Worm (Caenorhabditis elegans) whole organism, late embryonic: ENCODE results near the gene npp-5.

Experiments
- C08G9.2 ChIP-seq: sonication (generic microtip); optimal IDR thresholded peaks from 2 replicates; lab custom pipeline; 2016; ENCODE audit warnings: mild to moderate bottlenecking, missing genetic modification characterization, moderate library complexity, missing compliant biosample characterization
- C38D4.7 ChIP-seq: fragments of 200-800 bp; sonication (Bioruptor generic); optimal IDR thresholded peaks from 2 replicates; lab custom pipeline; 2018; ENCODE audit warnings: mild to moderate bottlenecking, missing genetic modification characterization, moderate library complexity, missing compliant biosample characterization
- F13H6.1 ChIP-seq: sonication (generic microtip); optimal IDR thresholded peaks from 2 replicates; lab custom pipeline; 2016; ENCODE audit warnings: missing genetic modification characterization, missing compliant biosample characterization
- T23F11.4 ChIP-seq: fragments of 200-800 bp; sonication (Bioruptor generic); optimal IDR thresholded peaks from 2 replicates; lab custom pipeline; 2018; ENCODE audit warnings: mild to moderate bottlenecking, missing genetic modification characterization, missing compliant biosample characterization
- ama-1 ChIP-seq: fragments of 150-350 bp; optimal IDR thresholded peaks from 2 replicates; lab custom pipeline; 2014
- ceh-18 ChIP-seq: sonication (generic microtip); optimal IDR thresholded peaks from 2 replicates; lab custom pipeline; 2016; ENCODE audit warnings: missing genetic modification characterization, missing compliant biosample characterization
- ceh-19 ChIP-seq: fragments of 200-800 bp; sonication (Bioruptor generic); optimal IDR thresholded peaks from 2 replicates; lab custom pipeline; 2018; ENCODE audit warnings: mild to moderate bottlenecking, missing genetic modification characterization, missing compliant biosample characterization
- ceh-22 ChIP-seq: sonication (generic microtip); optimal IDR thresholded peaks from 2 replicates; lab custom pipeline; 2017; ENCODE audit warnings: missing biosample characterization, missing genetic modification characterization
- ceh-24 ChIP-seq: sonication (generic microtip); optimal IDR thresholded peaks from 2 replicates; lab custom pipeline; 2016; ENCODE audit warnings: mild to moderate bottlenecking, missing genetic modification characterization, missing compliant biosample characterization
- ceh-30 ChIP-seq: fragments of 150-350 bp; optimal IDR thresholded peaks from 2 replicates; lab custom pipeline; 2014; ENCODE audit warnings: missing biosample characterization, missing genetic modification characterization
- ceh-31 ChIP-seq: sonication (generic microtip); optimal IDR thresholded peaks from 2 replicates; lab custom pipeline; 2016; ENCODE audit warnings: missing genetic modification characterization, missing compliant biosample characterization
- ceh-34 ChIP-seq: sonication (generic microtip); optimal IDR thresholded peaks from 2 replicates; lab custom pipeline; 2016; ENCODE audit warnings: mild to moderate bottlenecking, missing genetic modification characterization, missing compliant biosample characterization
- ceh-48 ChIP-seq: sonication (generic microtip); optimal IDR thresholded peaks from 2 replicates; lab custom pipeline; 2016; ENCODE audit warnings: missing genetic modification characterization, inconsistent platforms, missing compliant biosample characterization
- che-1 ChIP-seq: sonication (generic microtip); optimal IDR thresholded peaks from 2 replicates; lab custom pipeline; 2016; ENCODE audit warnings: mild to moderate bottlenecking, missing genetic modification characterization, missing compliant biosample characterization
- dmd-4 ChIP-seq: sonication (generic microtip); optimal IDR thresholded peaks from 2 replicates; lab custom pipeline; 2016; ENCODE audit warnings: borderline replicate concordance, missing genetic modification characterization, missing compliant biosample characterization
- elt-2 ChIP-seq: sonication (generic microtip); optimal IDR thresholded peaks from 2 replicates; lab custom pipeline; 2016; ENCODE audit warnings: missing genetic modification reagents, missing genetic modification characterization, missing compliant biosample characterization
- elt-4 ChIP-seq: sonication (generic microtip); optimal IDR thresholded peaks from 2 replicates; lab custom pipeline; 2016; ENCODE audit warnings: missing genetic modification characterization, missing compliant biosample characterization
- ets-4 ChIP-seq: sonication (generic microtip); optimal IDR thresholded peaks from 2 replicates; lab custom pipeline; 2016; ENCODE audit warnings: missing genetic modification characterization, missing compliant biosample characterization
- fax-1 ChIP-seq: sonication (generic microtip); optimal IDR thresholded peaks from 2 replicates; lab custom pipeline; 2016; ENCODE audit warnings: missing genotype, missing genetic modification characterization, missing compliant biosample characterization
- fkh-6 ChIP-seq: sonication (generic microtip); optimal IDR thresholded peaks from 2 replicates; lab custom pipeline; 2016; ENCODE audit warnings: missing genetic modification characterization, missing compliant biosample characterization
- hlh-15 ChIP-seq: sonication (generic microtip); optimal IDR thresholded peaks from 2 replicates; lab custom pipeline; 2016; ENCODE audit warnings: missing genetic modification characterization, missing compliant biosample characterization
- hlh-30 ChIP-seq: sonication (generic microtip); optimal IDR thresholded peaks from 2 replicates; lab custom pipeline; 2017; ENCODE audit warnings: antibody characterized with exemption, missing genetic modification characterization, missing compliant biosample characterization; ENCODE audit not compliant: insufficient read depth
- lim-6 ChIP-seq: sonication (generic microtip); optimal IDR thresholded peaks from 2 replicates; lab custom pipeline; 2016; ENCODE audit warnings: missing genetic modification characterization, missing compliant biosample characterization
- lin-11 ChIP-seq: fragments of 200-800 bp; sonication (Bioruptor generic); optimal IDR thresholded peaks from 2 replicates; lab custom pipeline; 2018; ENCODE audit warnings: mild to moderate bottlenecking, missing genetic modification characterization, missing compliant biosample characterization
- madf-2 ChIP-seq: sonication (generic microtip); optimal IDR thresholded peaks from 2 replicates; lab custom pipeline; 2017; ENCODE audit warnings: missing genetic modification characterization, missing compliant biosample characterization
- mec-3 ChIP-seq: sonication (generic microtip); optimal IDR thresholded peaks from 2 replicates; lab custom pipeline; 2016; ENCODE audit warnings: borderline replicate concordance, missing genetic modification characterization, missing compliant biosample characterization
- nfya-1 ChIP-seq: sonication (generic microtip); optimal IDR thresholded peaks from 2 replicates; lab custom pipeline; 2017; ENCODE audit warnings: missing genetic modification characterization, mild to moderate bottlenecking, missing compliant biosample characterization, antibody characterized with exemption, moderate library complexity
- odd-2 ChIP-seq: sonication (generic microtip); optimal IDR thresholded peaks from 2 replicates; lab custom pipeline; 2017; ENCODE audit warnings: antibody characterized with exemption, mild to moderate bottlenecking, missing genetic modification characterization, missing compliant biosample characterization
- pag-3 ChIP-seq: sonication (generic microtip); optimal IDR thresholded peaks from 2 replicates; lab custom pipeline; 2016; ENCODE audit warnings: missing compliant biosample characterization, missing genetic modification characterization, borderline replicate concordance
- pha-2 ChIP-seq: sonication (generic microtip); optimal IDR thresholded peaks from 2 replicates; lab custom pipeline; 2017; ENCODE audit warnings: mild to moderate bottlenecking, missing genetic modification characterization, missing compliant biosample characterization
- pha-4 ChIP-seq: fragments of 150-350 bp; optimal IDR thresholded peaks from 2 replicates; lab custom pipeline; 2018; ENCODE audit warnings: missing biosample characterization, missing genetic modification reagents, missing genetic modification characterization
- pqm-1 ChIP-seq: sonication (generic microtip); optimal IDR thresholded peaks from 2 replicates; lab custom pipeline; 2016; ENCODE audit warnings: missing genetic modification characterization, missing compliant biosample characterization
- rnt-1 ChIP-seq: sonication (generic microtip); optimal IDR thresholded peaks from 2 replicates; lab custom pipeline; 2016; ENCODE audit warnings: missing genetic modification characterization, missing compliant biosample characterization
- sox-2 ChIP-seq: fragments of 200-800 bp; sonication (Bioruptor generic); IDR thresholded peaks from 2 replicates; pipeline ENCODE4 v1.3.6; 2022; ENCODE audit warnings: missing genetic modification reagents, missing genetic modification characterization, missing compliant biosample characterization
- sox-4 ChIP-seq: sonication (generic microtip); optimal IDR thresholded peaks from 2 replicates; lab custom pipeline; 2017; ENCODE audit warnings: mild to moderate bottlenecking, missing genetic modification characterization, inconsistent platforms, missing compliant biosample characterization
- tbx-2 ChIP-seq: sonication (generic microtip); optimal IDR thresholded peaks from 2 replicates; lab custom pipeline; 2016; ENCODE audit warnings: missing genetic modification characterization, missing compliant biosample characterization
- ttx-3 ChIP-seq: sonication (generic microtip); optimal IDR thresholded peaks from 2 replicates; lab custom pipeline; 2016; ENCODE audit warnings: missing genetic modification reagents, missing genetic modification characterization, missing compliant biosample characterization
- unc-3 ChIP-seq, 2 experiments: fragments of 200-800 bp in 1 of 2; sonication (Bioruptor generic) in 1 of 2; sonication (generic microtip) in 1 of 2; conservative IDR thresholded peaks in 1 of 2; optimal IDR thresholded peaks in 1 of 2; 2 replicates each; pipeline versions ENCODE4 v1.3.6 to Lab custom; 2016 to 2022; ENCODE audit warnings: missing compliant biosample characterization in 2 of 2, missing genetic modification characterization in 2 of 2, missing genetic modification reagents in 1 of 2
- unc-42 ChIP-seq: sonication (generic microtip); optimal IDR thresholded peaks from 2 replicates; lab custom pipeline; 2016; ENCODE audit warnings: missing genotype, missing genetic modification characterization, missing compliant biosample characterization
- unc-55 ChIP-seq: sonication (generic microtip); optimal IDR thresholded peaks from 2 replicates; lab custom pipeline; 2017; ENCODE audit warnings: missing biosample characterization, missing genetic modification reagents, missing genetic modification characterization

The npp-5 gene

ce11 chrII:11600711-11601110 lies 1.1 kb upstream of the npp-5 start, which contains the start of gene F07A11.4:
Gene F07A11.4, plus strand, starts transcription at chrII:11601011.
- TF ChIP-seq lin-11 (tag; lab: Kevin White, UChicago) (no peak), lim-6 (no peak), F13H6.1 (tag; lab: Kevin White, UChicago) (no peak), ceh-24 (no peak), madf-2 (tag; lab: Kevin White, UChicago) (no peak), fkh-6 (tag; lab: Kevin White, UChicago) (no peak), hlh-15 (tag; lab: Kevin White, UChicago) (no peak), nfya-1 (no peak), che-1 (tag; lab: Kevin White, UChicago) (no peak), ceh-22 (no peak), dmd-4 (tag; lab: Kevin White, UChicago) (no peak), unc-42 (tag; lab: Kevin White, UChicago) (no peak), C38D4.7 (no peak), unc-55 (GFP tag; lab: Kevin White, UChicago) (no peak)

ce11 chrII:11596157-11596740 lies 3.4 kb downstream of the npp-5 start:
- TF ChIP-seq pag-3 (tag; lab: Kevin White, UChicago) (no peak), elt-2 (peak; percentile 49)

- no peak for TF ChIP-seq ceh-30 (tag; lab: Kevin White, UChicago)
- no peak for TF ChIP-seq mec-3 (tag; lab: Kevin White, UChicago)
- TF ChIP-seq ceh-48 (tag; lab: Kevin White, UChicago), result no peak
- no peak for TF ChIP-seq ttx-3 (tag; lab: Kevin White, UChicago)
- TF ChIP-seq elt-2, result no peak
- no peak for TF ChIP-seq rnt-1 (tag; lab: Kevin White, UChicago)
- no peak for TF ChIP-seq ets-4 (tag; lab: Kevin White, UChicago)
- TF ChIP-seq ceh-19 (GFP tag; lab: Kevin White, UChicago), result no peak
- no peak for TF ChIP-seq F13H6.1 (tag; lab: Kevin White, UChicago)
- TF ChIP-seq pha-4 (tag; lab: Kevin White, UChicago), result no peak
- TF ChIP-seq ceh-24, result no peak
- no peak for TF ChIP-seq sox-4
- no peak for TF ChIP-seq fax-1 (tag; lab: Kevin White, UChicago)
- no peak for TF ChIP-seq C08G9.2
- TF ChIP-seq T23F11.4 (GFP tag; lab: Kevin White, UChicago), result no peak
- no peak for TF ChIP-seq sox-2 (GFP tag; lab: Robert Waterston, UW)
- TF ChIP-seq C38D4.7, result no peak
- TF ChIP-seq pag-3 (tag; lab: Kevin White, UChicago), result no peak
- TF ChIP-seq ceh-18 (tag; lab: Kevin White, UChicago), result no peak
- no peak for TF ChIP-seq unc-42 (tag; lab: Kevin White, UChicago)
- no peak for TF ChIP-seq ceh-34 (tag; lab: Kevin White, UChicago)
- no peak for TF ChIP-seq odd-2
- TF ChIP-seq pqm-1 (tag; lab: Kevin White, UChicago), result no peak
- TF ChIP-seq unc-3 (GFP tag; conservative IDR thresholded peaks at IDR 0.05; lab: Robert Waterston, UW), result no peak
- TF ChIP-seq unc-3 (tag; optimal IDR thresholded peaks at IDR 0.05; lab: Kevin White, UChicago), result no peak
- peak; percentile 16 for TF ChIP-seq hlh-30 (tag; lab: Kevin White, UChicago)
- TF ChIP-seq tbx-2, result peak; percentile 33
- TF ChIP-seq ceh-31 (tag; lab: Kevin White, UChicago), result peak; percentile 14
- TF ChIP-seq elt-4 (tag; lab: Kevin White, UChicago), result no peak
- no peak for TF ChIP-seq ama-1 (lab: Kevin White, UChicago)
- no peak for TF ChIP-seq dmd-4 (tag; lab: Kevin White, UChicago)
- TF ChIP-seq pha-2 (tag; lab: Kevin White, UChicago), result no peak
- TF ChIP-seq nfya-1, result peak; percentile 15
Measured at ce11 chrII:11595368-11595996, 4.1 kb downstream of the npp-5 start, which contains the start of gene gfat-1. Gene gfat-1, minus strand, starts transcription at chrII:11595418.
